Fruit fly (Drosophila melanogaster): ENCODE measurements around the gene CG32808.

DNA sequence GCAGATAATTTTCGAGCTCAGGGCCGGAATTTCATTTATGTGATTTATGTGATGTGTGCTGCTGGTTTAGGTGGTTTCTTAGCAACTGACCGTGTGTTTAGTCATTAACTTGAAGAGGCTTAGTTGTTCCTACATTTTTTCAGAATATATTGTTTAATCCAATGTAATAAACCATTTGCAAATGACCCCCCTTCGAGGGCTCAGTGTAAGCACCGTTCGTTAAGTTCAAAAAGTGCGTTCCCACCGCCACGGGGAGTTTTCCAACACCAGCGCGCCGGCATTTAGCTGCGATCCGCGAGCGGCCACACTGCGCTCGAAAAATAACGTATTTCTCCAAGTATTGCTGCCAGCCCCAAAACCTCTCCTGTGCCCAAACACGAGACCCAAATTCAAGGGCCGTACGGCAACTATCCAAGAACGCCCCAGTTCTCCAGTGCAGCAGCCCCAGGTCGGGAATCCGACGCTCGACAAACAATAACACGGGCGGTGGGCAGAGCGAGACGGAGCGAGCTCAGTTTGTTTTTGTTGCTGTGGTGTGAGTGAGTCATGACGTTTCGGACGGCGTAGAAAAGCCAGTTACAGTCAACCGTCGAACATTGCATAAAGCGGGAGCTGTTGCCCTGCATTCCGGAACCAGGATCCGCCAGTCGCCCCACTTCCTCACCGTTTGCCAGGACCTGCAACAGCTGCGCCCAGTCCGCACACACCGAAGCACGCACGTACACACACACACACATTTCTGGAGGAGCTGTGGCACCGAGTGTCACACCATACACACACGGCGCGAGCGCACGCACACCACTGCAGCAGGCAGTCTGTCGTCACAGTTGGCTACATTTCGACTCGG lies 8.9 kb upstream of the CG32808 start, which contains the start of gene rush:
- TF ChIP-seq CG7928 (GFP tag; optimal IDR thresholded peaks at IDR 0.05): no peak
- TF ChIP-seq NC2α (GFP tag; optimal IDR thresholded peaks at IDR 0.05): no peak
- no peak for TF ChIP-seq luna (GFP tag; optimal IDR thresholded peaks at IDR 0.05)
- peak; percentile 13 for TF ChIP-seq CG2678 (tag; optimal IDR thresholded peaks at IDR 0.05)
- TF ChIP-seq zfh2 (GFP tag; optimal IDR thresholded peaks at IDR 0.05): peak; percentile 63
- no peak for TF ChIP-seq CG1233 (GFP tag; optimal IDR thresholded peaks at IDR 0.05)
- TF ChIP-seq sens-2 (GFP tag; IDR thresholded peaks at IDR 0.05): no peak
- TF ChIP-seq Nf-YB (GFP tag; optimal IDR thresholded peaks at IDR 0.05): no peak
- no peak for TF ChIP-seq Dip2 (GFP tag; IDR thresholded peaks at IDR 0.05)
- no peak for TF ChIP-seq CG5245 (GFP tag; optimal IDR thresholded peaks at IDR 0.05)
